Worm (Caenorhabditis elegans) whole organism, L4 larva: ENCODE measurements around the gene Y7A5A.6.

ENCODE experiments used
- F26F4.8 ChIP-seq: fragments of 200-800 bp; sonication (Bioruptor generic); conservative IDR thresholded peaks from 2 replicates; pipeline ENCODE4 v1.3.6; 2022; ENCODE audit warnings: missing genetic modification characterization, missing compliant biosample characterization
- F37D6.2 ChIP-seq: sonication (generic microtip); optimal IDR thresholded peaks from 2 replicates; lab custom pipeline; 2016; ENCODE audit warnings: mild to moderate bottlenecking, missing genetic modification characterization, missing compliant biosample characterization
- F49E8.2 ChIP-seq: sonication (generic microtip); optimal IDR thresholded peaks from 2 replicates; lab custom pipeline; 2016; ENCODE audit warnings: missing compliant biosample characterization, mild to moderate bottlenecking, missing genetic modification characterization, borderline replicate concordance
- R02D3.7 ChIP-seq: fragments of 150-350 bp; sonication (generic microtip); optimal IDR thresholded peaks from 3 replicates; lab custom pipeline; 2014; ENCODE audit warnings: missing biosample characterization, missing genetic modification characterization
- T20F7.1 ChIP-seq: fragments of 200-800 bp; sonication (Bioruptor generic); optimal IDR thresholded peaks from 2 replicates; lab custom pipeline; 2018; ENCODE audit warnings: mild to moderate bottlenecking, missing genetic modification characterization, missing compliant biosample characterization
- T26A8.4 ChIP-seq: fragments of 200-800 bp; sonication (Bioruptor generic); IDR thresholded peaks from 2 replicates; pipeline ENCODE4 v1.3.6; 2022; ENCODE audit warnings: missing genetic modification characterization, missing compliant biosample characterization
- Y105C5A.15 ChIP-seq: fragments of 200-800 bp; sonication (Bioruptor generic); IDR thresholded peaks from 2 replicates; pipeline ENCODE4 v1.3.6; 2022; ENCODE audit warnings: missing genetic modification characterization, missing compliant biosample characterization
- ZK337.2 ChIP-seq: fragments of 200-800 bp; sonication (Bioruptor generic); IDR thresholded peaks from 2 replicates; pipeline ENCODE4 v1.3.6; 2022; ENCODE audit warnings: missing genetic modification reagents, missing genetic modification characterization, missing compliant biosample characterization
- ZK546.5 ChIP-seq, 2 experiments: sonication (generic microtip); optimal IDR thresholded peaks; 2 replicates each; lab custom pipeline; 2017; ENCODE audit warnings: missing biosample characterization in 2 of 2, missing genetic modification characterization in 2 of 2
- aha-1 ChIP-seq: fragments of 150-350 bp; peaks from one replicate; lab custom pipeline; 2014; ENCODE audit warnings: missing biosample characterization, missing genetic modification characterization
- aly-2 ChIP-seq: sonication (generic microtip); optimal IDR thresholded peaks from 2 replicates; lab custom pipeline; 2018; ENCODE audit warnings: missing biosample characterization, missing genetic modification characterization
- ama-1 ChIP-seq: fragments of 150-350 bp; optimal IDR thresholded peaks from 2 replicates; lab custom pipeline; 2014; ENCODE audit warnings: inconsistent platforms, mixed read lengths
- arid-1 ChIP-seq: fragments of 200-800 bp; sonication (Bioruptor generic); conservative IDR thresholded peaks from 2 replicates; pipeline ENCODE4 v1.3.6; 2022; ENCODE audit warnings: missing genetic modification reagents, missing genetic modification characterization, missing compliant biosample characterization
- ceh-28 ChIP-seq: fragments of 150-350 bp; optimal IDR thresholded peaks from 2 replicates; lab custom pipeline; 2014; ENCODE audit warnings: missing biosample characterization, missing genetic modification reagents, missing genetic modification characterization
- ceh-32 ChIP-seq: sonication (generic microtip); optimal IDR thresholded peaks from 2 replicates; lab custom pipeline; 2016; ENCODE audit warnings: mild to moderate bottlenecking, missing genetic modification characterization, missing compliant biosample characterization; ENCODE audit not compliant: poor library complexity
- ceh-62 ChIP-seq: sonication (generic microtip); optimal IDR thresholded peaks from 2 replicates; lab custom pipeline; 2017; ENCODE audit warnings: missing biosample characterization, missing genetic modification characterization
- ceh-82 ChIP-seq: sonication (generic microtip); optimal IDR thresholded peaks from 2 replicates; lab custom pipeline; 2017; ENCODE audit warnings: missing biosample characterization, missing genetic modification characterization
- ces-1 ChIP-seq: fragments of 150-350 bp; sonication (generic microtip); optimal IDR thresholded peaks from 4 replicates; lab custom pipeline; 2014; ENCODE audit warnings: missing biosample characterization, missing genetic modification reagents, missing genetic modification characterization
- ctbp-1 ChIP-seq: fragments of 200-800 bp; sonication (Bioruptor generic); IDR thresholded peaks from 2 replicates; pipeline ENCODE4 v1.3.6; 2022; ENCODE audit warnings: missing genetic modification reagents, missing genetic modification characterization, missing compliant biosample characterization
- dmd-6 ChIP-seq: fragments of 200-800 bp; sonication (Bioruptor generic); IDR thresholded peaks from 2 replicates; pipeline ENCODE4 v1.3.6; 2022; ENCODE audit warnings: missing genetic modification reagents, missing genetic modification characterization, missing compliant biosample characterization
- dve-1 ChIP-seq: sonication (generic microtip); optimal IDR thresholded peaks from 2 replicates; lab custom pipeline; 2017; ENCODE audit warnings: antibody characterized with exemption, mild to moderate bottlenecking, missing genetic modification characterization, missing compliant biosample characterization; ENCODE audit not compliant: insufficient read depth
- egl-43 ChIP-seq: fragments of 200-800 bp; sonication (Bioruptor generic); IDR thresholded peaks from 2 replicates; pipeline ENCODE4 v1.3.6; 2022; ENCODE audit warnings: missing genetic modification reagents, missing genetic modification characterization, missing compliant biosample characterization
- fkh-10 ChIP-seq: fragments of 150-350 bp; optimal IDR thresholded peaks from 2 replicates; lab custom pipeline; 2014; ENCODE audit warnings: missing biosample characterization, missing genetic modification reagents, missing genetic modification characterization
- fos-1 ChIP-seq: fragments of 150-350 bp; optimal IDR thresholded peaks from 2 replicates; lab custom pipeline; 2014; ENCODE audit warnings: missing biosample characterization, missing genetic modification characterization
- gei-8 ChIP-seq: fragments of 200-800 bp; sonication (Bioruptor generic); optimal IDR thresholded peaks from 2 replicates; lab custom pipeline; 2018; ENCODE audit warnings: mild to moderate bottlenecking, missing genetic modification characterization, missing compliant biosample characterization
- hlh-11 ChIP-seq: fragments of 200-800 bp; sonication (Bioruptor generic); optimal IDR thresholded peaks from 2 replicates; lab custom pipeline; 2018; ENCODE audit warnings: mild to moderate bottlenecking, missing genetic modification characterization, missing compliant biosample characterization
- jun-1 ChIP-seq: fragments of 150-350 bp; optimal IDR thresholded peaks from 2 replicates; lab custom pipeline; 2014; ENCODE audit warnings: missing biosample characterization, missing genetic modification reagents, missing genetic modification characterization
- lim-7 ChIP-seq: fragments of 200-800 bp; sonication (Bioruptor generic); IDR thresholded peaks from 2 replicates; pipeline ENCODE4 v1.3.6; 2022; ENCODE audit warnings: missing genetic modification characterization, missing compliant biosample characterization
- lin-1 ChIP-seq: fragments of 200-800 bp; sonication (Bioruptor generic); IDR thresholded peaks from 2 replicates; pipeline ENCODE4 v1.3.6; 2022; ENCODE audit warnings: missing genetic modification reagents, missing genetic modification characterization, missing compliant biosample characterization
- lin-13 ChIP-seq: fragments of 150-350 bp; optimal IDR thresholded peaks from 2 replicates; lab custom pipeline; 2014; ENCODE audit warnings: missing biosample characterization, missing genetic modification reagents, missing genetic modification characterization
- lin-39 ChIP-seq: fragments of 150-350 bp; optimal IDR thresholded peaks from 2 replicates; lab custom pipeline; 2014; ENCODE audit warnings: missing biosample characterization, missing genetic modification reagents, missing genetic modification characterization
- lir-3 ChIP-seq: sonication (generic microtip); optimal IDR thresholded peaks from 2 replicates; lab custom pipeline; 2016; ENCODE audit warnings: mild to moderate bottlenecking, missing genetic modification characterization, missing compliant biosample characterization
- lsy-2 ChIP-seq, 2 experiments: fragments of 150-350 bp in 1 of 2; sonication (generic microtip) in 1 of 2; optimal IDR thresholded peaks; 2 replicates each; lab custom pipeline; 2014 to 2017; ENCODE audit warnings: missing biosample characterization in 2 of 2, missing genetic modification characterization in 2 of 2
- madf-5 ChIP-seq, 2 experiments: fragments of 200-800 bp; sonication (Bioruptor generic); IDR thresholded peaks; 2 replicates each; pipeline ENCODE4 v1.3.6; 2022; ENCODE audit warnings: missing compliant biosample characterization in 2 of 2, missing genetic modification characterization in 2 of 2
- mdl-1 ChIP-seq, 2 experiments: fragments of 150-350 bp in 1 of 2; sonication (generic microtip) in 1 of 2; optimal IDR thresholded peaks; 2 replicates each; lab custom pipeline; 2014 to 2017; ENCODE audit warnings: missing biosample characterization in 2 of 2, missing genetic modification characterization in 2 of 2
- mdt-29 ChIP-seq: fragments of 200-800 bp; sonication (Bioruptor generic); IDR thresholded peaks from 2 replicates; pipeline ENCODE4 v1.3.6; 2022; ENCODE audit warnings: missing genetic modification reagents, missing genetic modification characterization, missing compliant biosample characterization
- mxl-3 ChIP-seq: fragments of 200-800 bp; sonication (Bioruptor generic); optimal IDR thresholded peaks from 2 replicates; lab custom pipeline; 2018; ENCODE audit warnings: mild to moderate bottlenecking, missing genetic modification characterization, missing compliant biosample characterization
- nhr-102 ChIP-seq: sonication (generic microtip); optimal IDR thresholded peaks from 2 replicates; lab custom pipeline; 2016; ENCODE audit warnings: mild to moderate bottlenecking, missing genetic modification characterization, moderate library complexity, missing compliant biosample characterization
- nhr-111 ChIP-seq: fragments of 200-800 bp; sonication (Bioruptor generic); optimal IDR thresholded peaks from 2 replicates; lab custom pipeline; 2018; ENCODE audit warnings: mild to moderate bottlenecking, missing genetic modification characterization, missing compliant biosample characterization
- nhr-28 ChIP-seq: fragments of 150-350 bp; optimal IDR thresholded peaks from 2 replicates; lab custom pipeline; 2014; ENCODE audit warnings: missing biosample characterization, missing genetic modification characterization
- nhr-48 ChIP-seq: sonication (generic microtip); optimal IDR thresholded peaks from 2 replicates; lab custom pipeline; 2016; ENCODE audit warnings: mild to moderate bottlenecking, missing genetic modification characterization, missing compliant biosample characterization
- nhr-6 ChIP-seq: fragments of 150-350 bp; optimal IDR thresholded peaks from 2 replicates; lab custom pipeline; 2014; ENCODE audit warnings: missing biosample characterization, missing genetic modification characterization
- nhr-76 ChIP-seq: fragments of 150-350 bp; optimal IDR thresholded peaks from 2 replicates; lab custom pipeline; 2014; ENCODE audit warnings: missing biosample characterization, missing genetic modification characterization
- pqm-1 ChIP-seq: sonication (generic microtip); optimal IDR thresholded peaks from 2 replicates; lab custom pipeline; 2017; ENCODE audit warnings: missing biosample characterization, missing genetic modification characterization
- sdz-12 ChIP-seq: fragments of 200-800 bp; sonication (Bioruptor generic); optimal IDR thresholded peaks from 2 replicates; lab custom pipeline; 2018; ENCODE audit warnings: mild to moderate bottlenecking, missing genetic modification characterization, missing compliant biosample characterization
- skn-1 ChIP-seq: fragments of 150-350 bp; optimal IDR thresholded peaks from 2 replicates; lab custom pipeline; 2014; ENCODE audit warnings: missing biosample characterization, missing genetic modification characterization
- spr-3 ChIP-seq: fragments of 200-800 bp; sonication (Bioruptor generic); optimal IDR thresholded peaks from 2 replicates; lab custom pipeline; 2018; ENCODE audit warnings: mild to moderate bottlenecking, missing genetic modification characterization, missing compliant biosample characterization
- tag-97 ChIP-seq: fragments of 200-800 bp; sonication (Bioruptor generic); IDR thresholded peaks from 2 replicates; pipeline ENCODE4 v1.3.6; 2022; ENCODE audit warnings: missing genetic modification characterization, missing compliant biosample characterization
- tra-1 ChIP-seq: fragments of 200-800 bp; sonication (Bioruptor generic); IDR thresholded peaks from 2 replicates; pipeline ENCODE4 v1.3.6; 2022; ENCODE audit warnings: missing genetic modification reagents, missing genetic modification characterization, missing compliant biosample characterization
- vab-7 ChIP-seq: fragments of 200-800 bp; sonication (Bioruptor generic); IDR thresholded peaks from 2 replicates; pipeline ENCODE4 v1.3.6; 2022; ENCODE audit warnings: missing genetic modification reagents, missing genetic modification characterization, missing compliant biosample characterization
- zfp-2 ChIP-seq: sonication (generic microtip); optimal IDR thresholded peaks from 2 replicates; lab custom pipeline; 2016; ENCODE audit warnings: mild to moderate bottlenecking, missing genetic modification characterization, missing compliant biosample characterization
- zfp-3 ChIP-seq: fragments of 200-800 bp; sonication (Bioruptor generic); conservative IDR thresholded peaks from 2 replicates; pipeline ENCODE4 v1.3.6; 2022; ENCODE audit warnings: missing genetic modification reagents, missing genetic modification characterization, missing compliant biosample characterization
- ztf-11 ChIP-seq: fragments of 150-350 bp; optimal IDR thresholded peaks from 2 replicates; lab custom pipeline; 2014; ENCODE audit warnings: missing biosample characterization, missing genetic modification characterization

Gene Y7A5A.6

ce11 chrX:15796633-15797032 lies 2.9 kb downstream of the Y7A5A.6 start (continued):
- TF ChIP-seq ZK337.2 (GFP tag; lab: Robert Waterston, UW) = peak; percentile 41; the same call in 1 of the 2 replicates
- no peak for TF ChIP-seq F49E8.2
- 0 out of 2 replicates have a peak, but pooled peaks have one; percentile 56 for TF ChIP-seq lim-7 (GFP tag; lab: Robert Waterston, UW)
- peak; percentile 21 for TF ChIP-seq spr-3
- TF ChIP-seq fos-1 (tag; lab: Kevin White, UChicago) = no peak
- no peak for TF ChIP-seq F26F4.8 (GFP tag; lab: Robert Waterston, UW)
- no peak for TF ChIP-seq ama-1 (lab: Kevin White, UChicago)
- peak; percentile 43; the same call in 1 of the 2 replicates for TF ChIP-seq tra-1 (GFP tag; lab: Robert Waterston, UW)
- no peak for TF ChIP-seq lsy-2 (tag; optimal IDR thresholded peaks at IDR 0.05; lab: Kevin White, UChicago)
- TF ChIP-seq T20F7.1 (GFP tag; lab: Kevin White, UChicago) = no peak
- no peak for TF ChIP-seq Y105C5A.15 (GFP tag; lab: Robert Waterston, UW)
- no peak for TF ChIP-seq skn-1
- TF ChIP-seq egl-43 (GFP tag; lab: Robert Waterston, UW) = peak; percentile 74
- TF ChIP-seq lir-3 (tag; lab: Kevin White, UChicago) = no peak
- TF ChIP-seq nhr-76 = no peak
- TF ChIP-seq aha-1 (tag; lab: Kevin White, UChicago) = peak; percentile 88
- no peak for TF ChIP-seq zfp-2
- no peak for TF ChIP-seq arid-1 (GFP tag; lab: Robert Waterston, UW)
- TF ChIP-seq madf-5 (GFP tag; IDR thresholded peaks at IDR 0.05; lab: Robert Waterston, UW) = 0 out of 4 replicates have a peak, but pooled peaks of 1 of the 2 experiments have one; percentile 30
- no peak for TF ChIP-seq nhr-111
- no peak for TF ChIP-seq mdl-1 (tag; optimal IDR thresholded peaks at IDR 0.05; lab: Kevin White, UChicago)
- TF ChIP-seq mxl-3 (GFP tag; lab: Kevin White, UChicago) = peak; percentile 15
- no peak for TF ChIP-seq jun-1 (tag; lab: Kevin White, UChicago)
- TF ChIP-seq lin-39 = no peak
- no peak for TF ChIP-seq tag-97 (GFP tag; lab: Robert Waterston, UW)
- TF ChIP-seq ztf-11 (tag; lab: Kevin White, UChicago) = no peak
- TF ChIP-seq ctbp-1 (GFP tag; lab: Robert Waterston, UW) = 0 out of 2 replicates have a peak, but pooled peaks have one; percentile 16
- no peak for TF ChIP-seq ceh-82 (tag; lab: Kevin White, UChicago)
- no peak for TF ChIP-seq hlh-11 (tag; lab: Kevin White, UChicago)
- no peak for TF ChIP-seq dmd-6 (GFP tag; lab: Robert Waterston, UW)
- TF ChIP-seq gei-8 (GFP tag; lab: Kevin White, UChicago) = no peak
- no peak for TF ChIP-seq ceh-62 (tag; lab: Kevin White, UChicago)
- no peak for TF ChIP-seq ceh-28 (tag; lab: Kevin White, UChicago)
- no peak for TF ChIP-seq aly-2
- 0 out of 2 replicates have a peak, but pooled peaks have one; percentile 31 for TF ChIP-seq lin-1
- no peak for TF ChIP-seq ceh-32 (tag; lab: Kevin White, UChicago)
- no peak for TF ChIP-seq dve-1 (tag; lab: Kevin White, UChicago)
- no peak for TF ChIP-seq fkh-10 (GFP tag; lab: Kevin White, UChicago)
- TF ChIP-seq nhr-48 (tag; lab: Kevin White, UChicago) = peak; percentile 15
- TF ChIP-seq nhr-102 (tag; lab: Kevin White, UChicago) = peak; percentile 42
- no peak for TF ChIP-seq zfp-3 (GFP tag; lab: Robert Waterston, UW)
- no peak for TF ChIP-seq ces-1 (GFP tag; lab: Kevin White, UChicago)
- TF ChIP-seq vab-7 = no peak
- TF ChIP-seq R02D3.7 (tag; lab: Kevin White, UChicago) = no peak
- no peak for TF ChIP-seq ZK546.5 (tag; optimal IDR thresholded peaks at IDR 0.05; lab: Kevin White, UChicago)
- no peak for TF ChIP-seq sdz-12 (GFP tag; lab: Kevin White, UChicago)
- TF ChIP-seq lin-13 = no peak
- peak; percentile 67; the same call in 1 of the 2 replicates for TF ChIP-seq T26A8.4 (GFP tag; lab: Robert Waterston, UW)
- no peak for TF ChIP-seq F37D6.2
- TF ChIP-seq nhr-28 (tag; lab: Kevin White, UChicago) = no peak
- TF ChIP-seq pqm-1 (tag; lab: Kevin White, UChicago) = no peak
- TF ChIP-seq mdt-29 = no peak
- no peak for TF ChIP-seq nhr-6 (tag; lab: Kevin White, UChicago)
